Worm (Caenorhabditis elegans) whole organism, early embryonic: ENCODE data around the gene R13A5.10.

ENCODE experiments used
- B0310.2 ChIP-seq: sonication (generic microtip); optimal IDR thresholded peaks from 2 replicates; lab custom pipeline; 2016; ENCODE audit warnings: mild to moderate bottlenecking, missing genetic modification characterization, missing compliant biosample characterization
- F13C5.2 ChIP-seq: sonication (generic microtip); optimal IDR thresholded peaks from 2 replicates; lab custom pipeline; 2017; ENCODE audit warnings: mild to moderate bottlenecking, missing genetic modification characterization, inconsistent platforms, missing compliant biosample characterization
- aly-1 ChIP-seq: sonication (generic microtip); optimal IDR thresholded peaks from 2 replicates; lab custom pipeline; 2016; ENCODE audit warnings: missing genetic modification characterization, missing compliant biosample characterization
- ama-1 ChIP-seq: fragments of 150-350 bp; optimal IDR thresholded peaks from 2 replicates; lab custom pipeline; 2014
- ceh-13 ChIP-seq: fragments of 200-800 bp; sonication (Bioruptor generic); optimal IDR thresholded peaks from 2 replicates; lab custom pipeline; 2018; ENCODE audit warnings: mild to moderate bottlenecking, missing genetic modification characterization, missing compliant biosample characterization
- ceh-36 ChIP-seq: sonication (generic microtip); optimal IDR thresholded peaks from 2 replicates; lab custom pipeline; 2016; ENCODE audit warnings: missing genetic modification characterization, inconsistent platforms, missing compliant biosample characterization
- ets-7 ChIP-seq: sonication (generic microtip); optimal IDR thresholded peaks from 2 replicates; lab custom pipeline; 2016; ENCODE audit warnings: missing genotype, missing genetic modification characterization, missing compliant biosample characterization
- flt-1 ChIP-seq: fragments of 200-800 bp; sonication (Bioruptor generic); IDR thresholded peaks from 2 replicates; pipeline ENCODE4 v1.3.6; 2022; ENCODE audit warnings: missing genetic modification characterization, missing compliant biosample characterization
- hmbx-1 ChIP-seq: sonication (generic microtip); optimal IDR thresholded peaks from 2 replicates; lab custom pipeline; 2016; ENCODE audit warnings: mild to moderate bottlenecking, missing genetic modification characterization, missing compliant biosample characterization
- hmg-4 ChIP-seq: fragments of 200-800 bp; sonication (Bioruptor generic); optimal IDR thresholded peaks from 2 replicates; lab custom pipeline; 2018; ENCODE audit warnings: mild to moderate bottlenecking, missing genetic modification characterization, missing compliant biosample characterization
- hnd-1 ChIP-seq: sonication (generic microtip); optimal IDR thresholded peaks from 2 replicates; lab custom pipeline; 2016; ENCODE audit warnings: missing genetic modification characterization, missing compliant biosample characterization
- pes-1 ChIP-seq: fragments of 200-800 bp; sonication (Bioruptor generic); IDR thresholded peaks from 2 replicates; pipeline ENCODE4 v1.3.6; 2022; ENCODE audit warnings: missing genetic modification reagents, missing genetic modification characterization, missing compliant biosample characterization
- scrt-1 ChIP-seq: fragments of 200-800 bp; sonication (Bioruptor generic); IDR thresholded peaks from 2 replicates; pipeline ENCODE4 v1.3.6; 2022; ENCODE audit warnings: missing genetic modification characterization, missing compliant biosample characterization
- sea-1 ChIP-seq: fragments of 200-800 bp; sonication (Bioruptor generic); conservative IDR thresholded peaks from 2 replicates; pipeline ENCODE4 v1.3.6; 2022; ENCODE audit warnings: missing genetic modification characterization, missing compliant biosample characterization
- tbx-11 ChIP-seq: fragments of 200-800 bp; sonication (Bioruptor generic); IDR thresholded peaks from 2 replicates; pipeline ENCODE4 v1.3.6; 2022; ENCODE audit warnings: missing genetic modification characterization, missing compliant biosample characterization
- tbx-37 ChIP-seq: fragments of 200-800 bp; sonication (Bioruptor generic); conservative IDR thresholded peaks from 2 replicates; pipeline ENCODE4 v1.3.6; 2022; ENCODE audit warnings: missing genetic modification reagents, missing genetic modification characterization, missing compliant biosample characterization
- tra-4 ChIP-seq: sonication (generic microtip); optimal IDR thresholded peaks from 2 replicates; lab custom pipeline; 2017; ENCODE audit warnings: missing genetic modification characterization, missing compliant biosample characterization

Gene R13A5.10

ce11 chrIII:7559869-7560268 is 22.9 kb downstream of the R13A5.10 start:
- TF ChIP-seq scrt-1 (GFP tag; lab: Robert Waterston, UW) (no peak), ama-1 (lab: Kevin White, UChicago) (no peak), pes-1 (no peak), sea-1 (no peak), hmg-4 (GFP tag; lab: Kevin White, UChicago) (no peak)

DNA sequence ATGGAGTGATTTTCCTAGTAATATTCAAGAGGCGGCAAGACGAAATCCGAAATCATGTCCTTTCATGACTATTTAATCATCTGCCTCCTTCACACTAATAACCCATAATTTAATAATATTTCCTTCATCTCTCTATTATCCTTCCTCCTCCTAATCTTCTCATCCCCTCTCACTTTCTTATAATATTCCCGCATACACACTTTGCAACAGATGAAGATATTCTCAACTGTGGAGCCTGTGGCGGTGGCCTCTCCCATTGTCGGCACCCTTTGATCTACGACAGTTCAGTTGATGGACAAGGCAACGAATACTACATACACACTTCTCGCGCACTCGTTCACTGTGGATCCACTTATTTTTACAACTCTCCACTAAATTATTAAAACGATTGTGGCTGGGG is 24.1 kb downstream of the R13A5.10 start:
- TF ChIP-seq B0310.2 (tag; lab: Kevin White, UChicago): no peak
- TF ChIP-seq hmg-4 (GFP tag; lab: Kevin White, UChicago): no peak
- no peak for TF ChIP-seq ama-1 (lab: Kevin White, UChicago)
- no peak for TF ChIP-seq hmbx-1 (tag; lab: Kevin White, UChicago)
- TF ChIP-seq ceh-36 (tag; lab: Kevin White, UChicago): no peak
- no peak for TF ChIP-seq scrt-1 (GFP tag; lab: Robert Waterston, UW)
- no peak for TF ChIP-seq ets-7 (tag; lab: Kevin White, UChicago)
- TF ChIP-seq tbx-11: no peak
- no peak for TF ChIP-seq F13C5.2 (tag; lab: Kevin White, UChicago)
- TF ChIP-seq pes-1: no peak
- no peak for TF ChIP-seq hnd-1 (tag; lab: Kevin White, UChicago)
- TF ChIP-seq tbx-37 (GFP tag; lab: Robert Waterston, UW): no peak

DNA sequence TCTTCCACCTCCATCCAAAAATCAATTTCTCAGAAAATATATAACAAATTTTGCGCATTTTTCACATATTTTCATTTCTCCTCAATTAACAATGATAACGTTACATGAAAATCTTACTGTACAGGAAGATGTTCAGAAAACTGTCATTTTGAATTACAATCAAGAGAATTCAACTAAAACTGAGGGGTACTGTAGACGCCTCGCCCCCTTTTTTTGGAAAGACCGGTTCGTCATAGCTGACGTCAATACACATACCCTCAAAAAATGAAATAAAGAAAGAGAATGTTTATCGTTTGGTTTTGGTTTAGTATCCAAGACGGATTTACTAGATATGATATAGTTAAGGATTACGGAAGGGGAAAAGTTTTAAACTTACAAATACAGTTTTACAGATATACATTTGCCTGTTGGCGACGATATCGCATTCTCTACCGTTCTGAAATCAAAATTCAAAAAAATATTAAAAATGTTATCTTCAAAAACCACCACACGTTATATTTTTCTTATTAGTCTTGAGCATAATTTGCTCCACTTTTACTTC is 24.8 kb downstream of the R13A5.10 start:
- TF ChIP-seq F13C5.2 (tag; lab: Kevin White, UChicago) (no peak), ets-7 (tag; lab: Kevin White, UChicago) (no peak), ama-1 (lab: Kevin White, UChicago) (no peak), ceh-13 (GFP tag; lab: Kevin White, UChicago) (no peak), flt-1 (GFP tag; lab: Robert Waterston, UW) (no peak), ceh-36 (tag; lab: Kevin White, UChicago) (no peak), pes-1 (no peak), tbx-11 (no peak), hmg-4 (GFP tag; lab: Kevin White, UChicago) (no peak), scrt-1 (GFP tag; lab: Robert Waterston, UW) (no peak), hnd-1 (tag; lab: Kevin White, UChicago) (no peak), tra-4 (no peak), sea-1 (no peak), hmbx-1 (tag; lab: Kevin White, UChicago) (no peak), tbx-37 (GFP tag; lab: Robert Waterston, UW) (no peak), B0310.2 (tag; lab: Kevin White, UChicago) (no peak), aly-1 (tag; lab: Kevin White, UChicago) (no peak)

DNA sequence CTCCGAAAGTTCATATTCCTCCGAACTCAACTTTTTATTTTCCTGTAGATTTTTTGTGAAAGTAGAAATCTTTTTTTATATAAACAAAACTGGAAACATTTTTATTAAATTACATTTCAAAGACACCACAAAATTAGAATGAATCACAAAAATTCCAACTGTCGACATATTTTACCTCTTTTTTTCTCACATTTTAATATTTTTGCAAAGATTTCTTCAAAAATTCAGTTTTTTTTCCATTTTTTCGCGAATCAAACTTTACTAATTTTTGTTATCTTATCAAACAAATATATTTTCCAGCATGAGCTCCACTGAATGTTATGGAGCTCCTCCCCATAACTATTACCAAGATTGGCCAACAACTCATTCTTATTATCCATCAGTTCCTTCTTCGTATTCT is 27.4 kb downstream of the R13A5.10 start, which contains the start of gene ceh-13:
Gene ceh-13, plus strand, starts transcription at position 301 of the 400 bp plus-strand sequence.
- TF ChIP-seq hmg-4 (GFP tag; lab: Kevin White, UChicago) (no peak), hmbx-1 (tag; lab: Kevin White, UChicago) (no peak), pes-1 (no peak), flt-1 (GFP tag; lab: Robert Waterston, UW) (no peak), sea-1 (no peak), ets-7 (tag; lab: Kevin White, UChicago) (no peak), tbx-11 (no peak), tra-4 (no peak), aly-1 (tag; lab: Kevin White, UChicago) (no peak), ama-1 (lab: Kevin White, UChicago) (no peak), ceh-36 (tag; lab: Kevin White, UChicago) (no peak)

DNA sequence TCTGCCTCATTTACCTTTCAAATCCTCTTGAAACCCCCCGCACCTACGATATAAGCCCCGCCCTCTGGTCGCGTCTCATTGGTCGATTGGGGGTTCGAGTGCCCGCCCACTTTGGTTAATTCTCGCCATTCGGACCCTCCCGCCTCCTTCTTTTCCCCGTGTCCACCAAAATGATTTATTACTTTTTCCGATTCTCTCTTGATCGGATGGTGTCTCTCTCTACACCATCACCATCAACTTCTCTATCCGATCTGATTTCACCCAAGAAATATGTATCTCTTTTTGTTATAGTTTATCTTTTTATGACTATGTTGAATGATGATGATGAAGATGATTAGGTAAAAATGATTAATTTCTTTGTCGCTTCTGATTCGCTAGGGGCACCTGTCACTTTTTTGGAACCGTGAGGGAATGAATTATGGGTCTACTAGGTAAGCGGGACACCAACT is 28.1 kb downstream of the R13A5.10 start:
- TF ChIP-seq hmg-4 (GFP tag; lab: Kevin White, UChicago) (peak; percentile 32), tra-4 (no peak), hmbx-1 (tag; lab: Kevin White, UChicago) (no peak), ceh-13 (GFP tag; lab: Kevin White, UChicago) (peak; percentile 61), tbx-11 (0 out of 2 replicates have a peak, but pooled peaks have one; percentile 40), aly-1 (tag; lab: Kevin White, UChicago) (no peak), sea-1 (0 out of 2 replicates have a peak, but pooled peaks have one; percentile 45)

- TF ChIP-seq sea-1 (no peak), hnd-1 (tag; lab: Kevin White, UChicago) (no peak), hmbx-1 (tag; lab: Kevin White, UChicago) (no peak)
Observed at ce11 chrIII:7553693-7554226, 29.0 kb downstream of the R13A5.10 start.

DNA sequence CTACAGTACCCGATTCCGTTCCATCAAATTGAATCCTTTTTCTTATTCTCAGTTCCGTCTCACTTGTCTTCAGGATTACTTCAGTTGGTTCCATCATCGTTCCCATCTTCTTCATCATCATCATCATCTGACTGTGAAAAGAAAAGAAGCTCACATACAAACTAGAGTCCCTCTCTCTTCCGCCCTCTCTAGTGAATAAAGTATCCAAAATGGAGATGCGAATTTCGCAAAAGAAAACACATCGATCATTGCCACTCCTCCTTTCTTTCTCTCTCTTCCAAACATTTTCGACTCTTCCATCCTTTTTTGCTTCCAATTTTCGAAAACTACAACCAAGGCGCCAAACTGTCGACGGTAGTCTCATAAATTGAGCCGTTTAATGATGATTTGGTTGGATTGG is 29.9 kb downstream of the R13A5.10 start:
- TF ChIP-seq ceh-13 (GFP tag; lab: Kevin White, UChicago) (no peak), pes-1 (no peak), ets-7 (tag; lab: Kevin White, UChicago) (no peak), flt-1 (GFP tag; lab: Robert Waterston, UW) (no peak), sea-1 (no peak), tra-4 (no peak), hmbx-1 (tag; lab: Kevin White, UChicago) (no peak), tbx-11 (no peak), F13C5.2 (tag; lab: Kevin White, UChicago) (no peak), ceh-36 (tag; lab: Kevin White, UChicago) (no peak), hnd-1 (tag; lab: Kevin White, UChicago) (no peak), tbx-37 (GFP tag; lab: Robert Waterston, UW) (no peak), scrt-1 (GFP tag; lab: Robert Waterston, UW) (no peak), ama-1 (lab: Kevin White, UChicago) (no peak), hmg-4 (GFP tag; lab: Kevin White, UChicago) (no peak), aly-1 (tag; lab: Kevin White, UChicago) (no peak), B0310.2 (tag; lab: Kevin White, UChicago) (no peak)
